Worm (Caenorhabditis elegans) whole organism, L1 larva: Measurements from ENCODE around the gene lelo-1.

ENCODE experiments used
- C16A3.4 ChIP-seq: fragments of 150-350 bp; optimal IDR thresholded peaks from 2 replicates; lab custom pipeline; 2014; ENCODE audit warnings: missing biosample characterization, missing genetic modification characterization
- F16B12.6 ChIP-seq: fragments of 150-350 bp; optimal IDR thresholded peaks from 2 replicates; lab custom pipeline; 2014; ENCODE audit warnings: missing biosample characterization, missing genetic modification characterization
- aly-2 ChIP-seq: fragments of 150-350 bp; optimal IDR thresholded peaks from 2 replicates; lab custom pipeline; 2014; ENCODE audit warnings: missing biosample characterization, missing genetic modification characterization
- blmp-1 ChIP-seq: fragments of 150-350 bp; optimal IDR thresholded peaks from 2 replicates; lab custom pipeline; 2014; ENCODE audit warnings: missing biosample characterization, missing genetic modification characterization
- ceh-63 ChIP-seq: fragments of 200-800 bp; sonication (Bioruptor generic); optimal IDR thresholded peaks from 2 replicates; lab custom pipeline; 2018; ENCODE audit warnings: mild to moderate bottlenecking, missing genetic modification characterization, missing compliant biosample characterization
- ceh-82 ChIP-seq, 3 experiments: fragments of 150-350 bp in 1 of 3; sonication (generic microtip) in 2 of 3; optimal IDR thresholded peaks; 2 replicates each; lab custom pipeline; 2014 to 2017; ENCODE audit warnings: missing biosample characterization in 3 of 3, missing genetic modification characterization in 3 of 3
- ceh-88 ChIP-seq: fragments of 200-800 bp; sonication (Bioruptor generic); IDR thresholded peaks from 2 replicates; pipeline ENCODE4 v1.3.6; 2022; ENCODE audit warnings: missing genetic modification characterization, missing compliant biosample characterization
- ceh-90 ChIP-seq: sonication (generic microtip); optimal IDR thresholded peaks from 2 replicates; lab custom pipeline; 2016; ENCODE audit warnings: missing genetic modification characterization, missing compliant biosample characterization
- dpl-1 ChIP-seq, 3 experiments: fragments of 150-350 bp in 2 of 3; sonication (generic microtip) in 1 of 3; optimal IDR thresholded peaks; 2 replicates each; lab custom pipeline; 2014 to 2017; ENCODE audit warnings: missing biosample characterization in 3 of 3, missing genetic modification characterization in 3 of 3, missing genetic modification reagents in 3 of 3
- efl-1 ChIP-seq, 4 experiments: fragments of 150-350 bp; optimal IDR thresholded peaks in 3 of 4; peaks in 1 of 4; 1 replicate in 1 of 4; 2 replicates in 3 of 4; lab custom pipeline; 2014; ENCODE audit warnings: missing biosample characterization in 2 of 4, missing genetic modification characterization in 2 of 4, missing genetic modification reagents in 2 of 4
- egl-13 ChIP-seq: sonication (generic microtip); optimal IDR thresholded peaks from 2 replicates; lab custom pipeline; 2016; ENCODE audit warnings: missing genotype, missing genetic modification reagents, missing genetic modification characterization, missing compliant biosample characterization
- elt-3 ChIP-seq, 6 experiments: fragments of 150-350 bp in 1 of 6; sonication (generic microtip); optimal IDR thresholded peaks; 2 replicates each; lab custom pipeline; 2017 to 2018; ENCODE audit warnings: missing biosample characterization in 6 of 6, missing genetic modification characterization in 6 of 6, inconsistent platforms in 1 of 6
- ets-5 ChIP-seq: fragments of 200-800 bp; sonication (Bioruptor generic); IDR thresholded peaks from 2 replicates; pipeline ENCODE4 v1.3.6; 2022; ENCODE audit warnings: missing genetic modification characterization, missing compliant biosample characterization
- fkh-4 ChIP-seq: sonication (generic microtip); optimal IDR thresholded peaks from 2 replicates; lab custom pipeline; 2016; ENCODE audit warnings: missing compliant biosample characterization, missing genetic modification characterization, borderline replicate concordance
- grh-1 ChIP-seq: fragments of 200-800 bp; sonication (Bioruptor generic); IDR thresholded peaks from 2 replicates; pipeline ENCODE4 v1.3.6; 2022; ENCODE audit warnings: missing genetic modification reagents, missing genetic modification characterization, missing compliant biosample characterization
- irx-1 ChIP-seq: sonication (generic microtip); optimal IDR thresholded peaks from 2 replicates; lab custom pipeline; 2016; ENCODE audit warnings: missing genetic modification characterization, missing compliant biosample characterization
- jun-1 ChIP-seq: fragments of 150-350 bp; optimal IDR thresholded peaks from 2 replicates; lab custom pipeline; 2014; ENCODE audit warnings: missing biosample characterization, missing genetic modification reagents, missing genetic modification characterization
- lin-13 ChIP-seq: fragments of 150-350 bp; optimal IDR thresholded peaks from 2 replicates; lab custom pipeline; 2014; ENCODE audit warnings: missing biosample characterization, missing genetic modification reagents, missing genetic modification characterization
- lin-35 ChIP-seq, 2 experiments: fragments of 150-350 bp; optimal IDR thresholded peaks; 2 replicates each; lab custom pipeline; 2014; ENCODE audit warnings: missing biosample characterization in 2 of 2, missing genetic modification characterization in 2 of 2, missing genetic modification reagents in 2 of 2
- lir-3 ChIP-seq: sonication (generic microtip); optimal IDR thresholded peaks from 2 replicates; lab custom pipeline; 2016; ENCODE audit warnings: mild to moderate bottlenecking, missing genetic modification characterization, moderate library complexity, missing compliant biosample characterization; ENCODE audit not compliant: poor library complexity
- lsy-2 ChIP-seq, 2 experiments: fragments of 150-350 bp; optimal IDR thresholded peaks; 2 replicates each; lab custom pipeline; 2014; ENCODE audit warnings: missing biosample characterization in 2 of 2, missing genetic modification characterization in 2 of 2
- mdl-1 ChIP-seq, 2 experiments: fragments of 150-350 bp; optimal IDR thresholded peaks; 2 replicates each; lab custom pipeline; 2014 to 2017; ENCODE audit warnings: missing biosample characterization in 2 of 2, missing genetic modification characterization in 2 of 2, inconsistent platforms in 1 of 2
- mef-2 ChIP-seq: fragments of 150-350 bp; optimal IDR thresholded peaks from 2 replicates; lab custom pipeline; 2014; ENCODE audit warnings: missing biosample characterization, missing genetic modification characterization
- mep-1 ChIP-seq: fragments of 150-350 bp; optimal IDR thresholded peaks from 2 replicates; lab custom pipeline; 2014; ENCODE audit warnings: missing biosample characterization, missing genetic modification characterization
- nhr-11 ChIP-seq: fragments of 150-350 bp; optimal IDR thresholded peaks from 2 replicates; lab custom pipeline; 2014; ENCODE audit warnings: missing biosample characterization, missing genetic modification characterization
- nhr-20 ChIP-seq: sonication (generic microtip); optimal IDR thresholded peaks from 2 replicates; lab custom pipeline; 2016; ENCODE audit warnings: mild to moderate bottlenecking, missing genetic modification characterization, missing compliant biosample characterization
- nhr-237 ChIP-seq: fragments of 150-350 bp; optimal IDR thresholded peaks from 2 replicates; lab custom pipeline; 2014; ENCODE audit warnings: missing biosample characterization, missing genetic modification characterization
- nhr-28 ChIP-seq: fragments of 150-350 bp; optimal IDR thresholded peaks from 2 replicates; lab custom pipeline; 2014; ENCODE audit warnings: missing biosample characterization, missing genetic modification characterization
- nhr-71 ChIP-seq: sonication (generic microtip); optimal IDR thresholded peaks from 2 replicates; lab custom pipeline; 2016; ENCODE audit warnings: mild to moderate bottlenecking, missing genetic modification characterization, moderate library complexity, missing compliant biosample characterization
- nhr-77 ChIP-seq: fragments of 150-350 bp; optimal IDR thresholded peaks from 2 replicates; lab custom pipeline; 2014; ENCODE audit warnings: missing biosample characterization, missing genetic modification characterization
- nhr-84 ChIP-seq: sonication (generic microtip); optimal IDR thresholded peaks from 2 replicates; lab custom pipeline; 2017; ENCODE audit warnings: missing biosample characterization, missing genetic modification characterization
- nhr-85 ChIP-seq: sonication (generic microtip); peaks from one replicate; lab custom pipeline; 2016; ENCODE audit warnings: missing genetic modification characterization, inconsistent platforms, missing compliant biosample characterization
- nhr-90 ChIP-seq: sonication (generic microtip); optimal IDR thresholded peaks from 2 replicates; lab custom pipeline; 2016; ENCODE audit warnings: mild to moderate bottlenecking, missing genetic modification characterization, missing compliant biosample characterization; ENCODE audit not compliant: poor library complexity
- rnt-1 ChIP-seq: sonication (generic microtip); optimal IDR thresholded peaks from 2 replicates; lab custom pipeline; 2016; ENCODE audit warnings: mild to moderate bottlenecking, missing genetic modification characterization, moderate library complexity, missing compliant biosample characterization
- skn-1 ChIP-seq: fragments of 150-350 bp; optimal IDR thresholded peaks from 2 replicates; lab custom pipeline; 2014; ENCODE audit warnings: missing biosample characterization, missing genetic modification characterization
- snpc-4 ChIP-seq: fragments of 150-350 bp; optimal IDR thresholded peaks from 2 replicates; lab custom pipeline; 2014; ENCODE audit warnings: missing biosample characterization, missing genetic modification characterization
- sox-4 ChIP-seq: sonication (generic microtip); optimal IDR thresholded peaks from 2 replicates; lab custom pipeline; 2016; ENCODE audit warnings: missing genetic modification characterization, missing compliant biosample characterization
- sup-37 ChIP-seq: fragments of 200-800 bp; sonication (Bioruptor generic); optimal IDR thresholded peaks from 2 replicates; lab custom pipeline; 2018; ENCODE audit warnings: mild to moderate bottlenecking, missing genetic modification characterization, missing compliant biosample characterization
- swsn-7 ChIP-seq: sonication (generic microtip); optimal IDR thresholded peaks from 2 replicates; lab custom pipeline; 2016; ENCODE audit warnings: missing genetic modification characterization, missing compliant biosample characterization
- tbx-2 ChIP-seq: sonication (generic microtip); optimal IDR thresholded peaks from 2 replicates; lab custom pipeline; 2016; ENCODE audit warnings: missing genetic modification characterization, missing compliant biosample characterization
- unc-130 ChIP-seq: fragments of 150-350 bp; optimal IDR thresholded peaks from 2 replicates; lab custom pipeline; 2017; ENCODE audit warnings: missing biosample characterization, missing genetic modification characterization, inconsistent platforms
- unc-30 ChIP-seq: sonication (generic microtip); optimal IDR thresholded peaks from 2 replicates; lab custom pipeline; 2017; ENCODE audit warnings: missing biosample characterization, missing genetic modification characterization
- unc-86 ChIP-seq: sonication (generic microtip); optimal IDR thresholded peaks from 2 replicates; lab custom pipeline; 2016; ENCODE audit warnings: missing genetic modification characterization, missing compliant biosample characterization
- xbp-1 ChIP-seq: sonication (generic microtip); optimal IDR thresholded peaks from 2 replicates; lab custom pipeline; 2016; ENCODE audit warnings: missing genetic modification characterization, missing compliant biosample characterization
- zip-4 ChIP-seq: fragments of 200-800 bp; sonication (Bioruptor generic); optimal IDR thresholded peaks from 2 replicates; lab custom pipeline; 2018; ENCODE audit warnings: mild to moderate bottlenecking, missing genetic modification characterization, moderate library complexity, missing compliant biosample characterization
- ztf-4 ChIP-seq: fragments of 150-350 bp; optimal IDR thresholded peaks from 2 replicates; lab custom pipeline; 2014; ENCODE audit warnings: missing biosample characterization, missing genetic modification characterization

lelo-1 gene

DNA sequence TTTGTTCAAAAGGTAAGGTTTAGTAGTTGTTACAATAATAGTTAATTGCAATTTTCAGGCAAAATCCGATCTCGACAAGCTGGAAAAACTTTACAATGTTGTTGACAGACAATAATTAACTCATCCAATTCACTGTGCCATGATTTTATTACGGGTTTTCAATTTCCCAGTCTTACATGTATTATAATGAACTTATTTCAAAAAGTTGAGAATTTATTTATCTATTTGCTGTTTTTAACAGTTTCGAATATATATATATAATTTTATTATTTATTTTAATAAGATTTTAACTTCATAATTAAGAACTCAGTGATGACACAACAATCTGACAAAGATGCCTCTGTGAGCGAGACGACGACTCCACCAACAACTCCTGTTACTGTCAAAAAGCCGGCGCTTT, at the start of gene lelo-1:
TSS of gene lelo-1 (plus strand) at position 301 of the 400 bp plus-strand sequence.
- TF ChIP-seq efl-1 (optimal IDR thresholded peaks at IDR 0.05; lab: Kevin White, UChicago) (no peak), efl-1 (GFP tag; optimal IDR thresholded peaks at IDR 0.05 in 1 of 2; lab: Kevin White, UChicago) (peak in 1 of 2 experiments; percentile 30), sup-37 (GFP tag; lab: Kevin White, UChicago) (no peak)

DNA sequence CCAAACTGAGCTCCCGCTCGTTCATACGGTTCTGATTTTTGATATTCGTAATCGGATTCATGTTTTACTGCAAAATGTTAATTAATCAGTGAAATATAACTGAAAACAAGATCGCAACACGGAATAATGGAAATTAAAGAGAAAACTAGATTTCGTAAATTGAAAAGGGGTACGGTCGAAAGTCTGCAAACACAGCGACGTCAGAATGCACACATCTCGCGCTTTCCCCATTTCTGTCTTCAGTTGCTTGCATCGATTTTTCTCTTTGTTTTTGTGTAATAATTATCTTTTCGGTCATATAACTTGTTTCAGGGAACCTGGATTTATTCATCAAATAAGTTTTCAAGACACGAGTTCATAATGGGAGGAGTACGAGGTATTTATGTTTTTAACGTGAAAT, 49.3 kb upstream of the lelo-1 start, which contains the start of the genes rbmx-2 and C30B5.2:
TSS of gene rbmx-2 (minus strand) at position 74 of the 400 bp plus-strand sequence.
TSS of gene C30B5.2 (plus strand) at position 306 of the 400 bp plus-strand sequence.
- TF ChIP-seq mef-2 (tag; lab: Kevin White, UChicago) (no peak), ceh-82 (tag; optimal IDR thresholded peaks at IDR 0.05; lab: Kevin White, UChicago) (peak in 2 of 3 experiments; percentile 31 to 36), sox-4 (tag; lab: Kevin White, UChicago) (no peak), nhr-237 (no peak), elt-3 (tag; optimal IDR thresholded peaks at IDR 0.05; lab: Kevin White, UChicago) (peak in 1 of 6 experiments; percentile 37), aly-2 (tag; lab: Kevin White, UChicago) (no peak), lir-3 (tag; lab: Kevin White, UChicago) (peak; percentile 73), blmp-1 (tag; lab: Kevin White, UChicago) (peak; percentile 51), nhr-28 (no peak), nhr-84 (no peak), ceh-90 (tag; lab: Kevin White, UChicago) (no peak), mep-1 (tag; lab: Kevin White, UChicago) (peak; percentile 74), nhr-77 (tag; lab: Kevin White, UChicago) (no peak), tbx-2 (tag; lab: Kevin White, UChicago) (peak; percentile 42), unc-130 (tag; lab: Kevin White, UChicago) (peak; percentile 19), zip-4 (GFP tag; lab: Kevin White, UChicago) (no peak), rnt-1 (tag; lab: Kevin White, UChicago) (peak; percentile 42), mdl-1 (tag; optimal IDR thresholded peaks at IDR 0.05; lab: Kevin White, UChicago) (no peak), lin-13 (GFP tag; lab: Kevin White, UChicago) (peak; percentile 6), irx-1 (tag; lab: Kevin White, UChicago) (peak; percentile 1), lsy-2 (tag; optimal IDR thresholded peaks at IDR 0.05; lab: Kevin White, UChicago) (peak; percentile 83 to 94), nhr-20 (tag; lab: Kevin White, UChicago) (peak; percentile 41), nhr-90 (no peak), dpl-1 (GFP tag; optimal IDR thresholded peaks at IDR 0.05; lab: Kevin White, UChicago) (peak; percentile 46 to 69 (median 67)), unc-86 (tag; lab: Kevin White, UChicago) (peak; percentile 8), unc-30 (no peak), xbp-1 (tag; lab: Kevin White, UChicago) (peak; percentile 37), efl-1 (optimal IDR thresholded peaks at IDR 0.05; lab: Kevin White, UChicago) (peak; percentile 65 to 68), efl-1 (GFP tag; optimal IDR thresholded peaks at IDR 0.05 in 1 of 2; lab: Kevin White, UChicago) (peak; percentile 66 to 95), C16A3.4 (tag; lab: Kevin White, UChicago) (peak; percentile 41), nhr-71 (tag; lab: Kevin White, UChicago) (peak; percentile 58), skn-1 (tag; lab: Kevin White, UChicago) (peak; percentile 13), lin-35 (GFP tag; optimal IDR thresholded peaks at IDR 0.05; lab: Kevin White, UChicago) (peak; percentile 37 to 69), swsn-7 (tag; lab: Kevin White, UChicago) (peak; percentile 47), F16B12.6 (peak; percentile 94), jun-1 (tag; lab: Kevin White, UChicago) (no peak), egl-13 (tag; lab: Kevin White, UChicago) (no peak), fkh-4 (tag; lab: Kevin White, UChicago) (no peak)

DNA sequence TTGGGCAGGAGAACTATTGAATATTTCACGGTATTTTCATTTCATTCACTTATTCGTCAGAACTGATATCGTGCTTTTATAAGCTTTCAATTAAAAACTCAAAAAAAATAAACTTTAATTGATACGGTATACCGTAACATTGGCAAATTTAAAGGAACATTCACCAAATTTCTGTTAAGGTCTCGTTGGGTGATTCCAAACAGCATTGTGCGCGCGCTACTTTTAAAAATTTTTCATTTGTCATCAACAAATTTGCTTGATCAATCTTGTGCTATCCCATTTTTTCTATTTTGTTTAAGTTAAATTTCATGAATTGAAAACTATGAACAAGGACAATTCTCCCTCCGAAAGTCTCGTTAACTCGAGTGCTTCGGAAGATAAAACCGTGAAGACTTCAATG, 47.7 kb upstream of the lelo-1 start, which contains the start of gene szy-4:
TSS of gene szy-4 (plus strand) at position 229 of the 400 bp plus-strand sequence.
- TF ChIP-seq nhr-11 (tag; lab: Kevin White, UChicago) = no peak
- no peak for TF ChIP-seq ceh-88 (GFP tag; lab: Robert Waterston, UW)
- TF ChIP-seq nhr-84 = no peak
- no peak for TF ChIP-seq ztf-4
- no peak for TF ChIP-seq ets-5 (GFP tag; lab: Robert Waterston, UW)
- TF ChIP-seq nhr-85 (tag; lab: Kevin White, UChicago) = no peak
- no peak for TF ChIP-seq aly-2 (tag; lab: Kevin White, UChicago)
- TF ChIP-seq grh-1 (GFP tag; lab: Robert Waterston, UW) = no peak
- no peak for TF ChIP-seq ceh-90 (tag; lab: Kevin White, UChicago)
- no peak for TF ChIP-seq snpc-4 (tag; lab: Kevin White, UChicago)
- no peak for TF ChIP-seq nhr-71 (tag; lab: Kevin White, UChicago)
- TF ChIP-seq fkh-4 (tag; lab: Kevin White, UChicago) = no peak
- no peak for TF ChIP-seq ceh-63 (GFP tag; lab: Kevin White, UChicago)
